Fruit fly (Drosophila melanogaster) whole organism, embryonic: Measurements from ENCODE around the gene tth.

ENCODE experiments used
- Aef1 ChIP-seq: fragments of 200-800 bp; sonication (Bioruptor generic); IDR thresholded peaks from 3 replicates; pipeline ENCODE4 v1.3.6; 2022; ENCODE audit warnings: missing biosample characterization, missing genetic modification characterization
- Atf-2 ChIP-seq: fragments of 200-800 bp; sonication (Bioruptor generic); optimal IDR thresholded peaks from 2 replicates; lab custom pipeline; 2016; ENCODE audit warnings: missing biosample characterization, missing genetic modification characterization
- CG11695 ChIP-seq: fragments of 200-800 bp; sonication (Bioruptor generic); IDR thresholded peaks from 3 replicates; pipeline ENCODE4 v1.3.6; 2022; ENCODE audit warnings: missing biosample characterization, missing genetic modification characterization
- CG1233 ChIP-seq: fragments of 200-800 bp; sonication (Bioruptor generic); optimal IDR thresholded peaks from 4 replicates; lab custom pipeline; 2018; ENCODE audit warnings: missing biosample characterization, mild to moderate bottlenecking, missing genetic modification characterization
- CG13123 ChIP-seq: fragments of 200-800 bp; sonication (Bioruptor generic); optimal IDR thresholded peaks from 2 replicates; lab custom pipeline; 2016; ENCODE audit warnings: missing biosample characterization, missing genetic modification characterization
- CG13296 ChIP-seq: fragments of 200-800 bp; sonication (Bioruptor generic); optimal IDR thresholded peaks from 3 replicates; lab custom pipeline; 2018; ENCODE audit warnings: missing biosample characterization, mild to moderate bottlenecking, missing genetic modification characterization
- CG16779 ChIP-seq: fragments of 200-800 bp; sonication (Bioruptor generic); IDR thresholded peaks from 2 replicates; pipeline ENCODE4 v1.3.6; 2022; ENCODE audit warnings: missing biosample characterization, missing genetic modification characterization
- CG18599 ChIP-seq: fragments of 200-800 bp; sonication (Bioruptor generic); optimal IDR thresholded peaks from 3 replicates; lab custom pipeline; 2017; ENCODE audit warnings: missing biosample characterization, missing genetic modification characterization, mild to moderate bottlenecking, moderate library complexity, missing genetic modification reagents
- CG2120 ChIP-seq: fragments of 200-800 bp; sonication (Bioruptor generic); optimal IDR thresholded peaks from 3 replicates; lab custom pipeline; 2016; ENCODE audit warnings: missing biosample characterization, missing genetic modification characterization
- CG2202 ChIP-seq: fragments of 200-800 bp; sonication (Bioruptor generic); optimal IDR thresholded peaks from 2 replicates; lab custom pipeline; 2018; ENCODE audit warnings: missing biosample characterization, mild to moderate bottlenecking, missing genetic modification characterization
- CG33557 ChIP-seq: fragments of 200-800 bp; sonication (Bioruptor generic); optimal IDR thresholded peaks from 2 replicates; lab custom pipeline; 2019; ENCODE audit warnings: missing biosample characterization, mild to moderate bottlenecking, missing genetic modification characterization, moderate library complexity
- CG3726 ChIP-seq: fragments of 200-800 bp; sonication (Bioruptor generic); IDR thresholded peaks from 3 replicates; pipeline ENCODE4, ENCODE4 v1.3.6; 2022; ENCODE audit warnings: missing biosample characterization, missing genetic modification characterization
- CG4328 ChIP-seq: fragments of 200-800 bp; sonication (Bioruptor generic); optimal IDR thresholded peaks from 3 replicates; lab custom pipeline; 2017; ENCODE audit warnings: missing biosample characterization, missing genetic modification reagents, missing genetic modification characterization
- CG4617 ChIP-seq: fragments of 200-800 bp; sonication (Bioruptor generic); optimal IDR thresholded peaks from 3 replicates; lab custom pipeline; 2016; ENCODE audit warnings: missing biosample characterization, missing genetic modification characterization, borderline replicate concordance
- CG4730 ChIP-seq: fragments of 200-800 bp; sonication (Bioruptor generic); IDR thresholded peaks from 2 replicates; pipeline ENCODE4 v1.3.6; 2022; ENCODE audit warnings: missing biosample characterization, missing genetic modification characterization
- CG5245 ChIP-seq: fragments of 200-800 bp; sonication (Bioruptor generic); optimal IDR thresholded peaks from 3 replicates; lab custom pipeline; 2016; ENCODE audit warnings: missing biosample characterization, missing genetic modification characterization
- CG6175 ChIP-seq: fragments of 200-800 bp; sonication (Bioruptor generic); IDR thresholded peaks from 3 replicates; pipeline ENCODE4 v1.3.6; 2022; ENCODE audit warnings: missing biosample characterization, missing genetic modification characterization
- CG7928 ChIP-seq: fragments of 200-800 bp; sonication (Bioruptor generic); optimal IDR thresholded peaks from 2 replicates; lab custom pipeline; 2017; ENCODE audit warnings: missing biosample characterization, mild to moderate bottlenecking, missing genetic modification characterization
- E2f1 ChIP-seq: fragments of 200-800 bp; sonication (Bioruptor generic); IDR thresholded peaks from 2 replicates; pipeline ENCODE4 v1.3.6; 2022; ENCODE audit warnings: missing biosample characterization, missing genetic modification characterization
- Eip74EF ChIP-seq, 2 experiments: fragments of 200-800 bp in 1 of 2; fragments of >200 bp in 1 of 2; sonication (Bioruptor generic) in 1 of 2; optimal IDR thresholded peaks; 2 replicates each; lab custom pipeline; 2017 to 2019; ENCODE audit warnings: missing biosample characterization in 2 of 2, missing genetic modification characterization in 2 of 2, mild to moderate bottlenecking in 1 of 2, moderate library complexity in 1 of 2
- H15 ChIP-seq: fragments of 200-800 bp; sonication (Bioruptor generic); IDR thresholded peaks from 3 replicates; pipeline ENCODE4 v1.3.6; 2022; ENCODE audit warnings: missing biosample characterization, missing genetic modification characterization
- HLH4C ChIP-seq: fragments of 200-800 bp; sonication (Bioruptor generic); IDR thresholded peaks from 3 replicates; pipeline ENCODE4 v1.3.6; 2022; ENCODE audit warnings: missing biosample characterization, missing genetic modification characterization; ENCODE audit not compliant: partially characterized antibody
- HmgZ ChIP-seq: fragments of 200-800 bp; sonication (Bioruptor generic); optimal IDR thresholded peaks from 2 replicates; lab custom pipeline; 2018; ENCODE audit warnings: missing biosample characterization, mild to moderate bottlenecking, missing genetic modification characterization
- Hr51 ChIP-seq, 2 experiments: fragments of 200-800 bp; sonication (Bioruptor generic); optimal IDR thresholded peaks; 2 replicates in 1 of 2; 3 replicates in 1 of 2; lab custom pipeline; 2016 to 2018; ENCODE audit warnings: missing biosample characterization in 2 of 2, missing genetic modification characterization in 2 of 2, mild to moderate bottlenecking in 1 of 2, moderate library complexity in 1 of 2
- Lpt ChIP-seq: fragments of >200 bp; optimal IDR thresholded peaks from 2 replicates; lab custom pipeline; 2018; ENCODE audit warnings: missing biosample characterization, missing genetic modification characterization
- NFAT ChIP-seq: fragments of 200-800 bp; sonication (Bioruptor generic); IDR thresholded peaks from 2 replicates; pipeline ENCODE4 v1.3.6; 2022; ENCODE audit warnings: missing biosample characterization, missing genetic modification characterization
- Oaz ChIP-seq: fragments of 200-800 bp; sonication (Bioruptor generic); IDR thresholded peaks from 2 replicates; pipeline ENCODE4 v1.3.6; 2022; ENCODE audit warnings: missing biosample characterization, missing genetic modification characterization
- Side ChIP-seq: fragments of 200-800 bp; sonication (Bioruptor generic); optimal IDR thresholded peaks from 2 replicates; lab custom pipeline; 2016; ENCODE audit warnings: missing biosample characterization, missing genetic modification characterization
- Sox100B ChIP-seq: fragments of 200-800 bp; sonication (Bioruptor generic); optimal IDR thresholded peaks from 3 replicates; lab custom pipeline; 2018; ENCODE audit warnings: missing biosample characterization, mild to moderate bottlenecking, missing genetic modification characterization
- ato ChIP-seq: fragments of 200-800 bp; sonication (Bioruptor generic); IDR thresholded peaks from 2 replicates; pipeline ENCODE4 v1.3.6; 2022; ENCODE audit warnings: missing biosample characterization, missing genetic modification characterization; ENCODE audit not compliant: partially characterized antibody
- cas ChIP-seq: fragments of 200-800 bp; sonication (Bioruptor generic); IDR thresholded peaks from 2 replicates; pipeline ENCODE4 v1.3.6; 2022; ENCODE audit warnings: missing biosample characterization, missing genetic modification characterization
- ci ChIP-seq: fragments of 200-800 bp; sonication (Bioruptor generic); IDR thresholded peaks from 3 replicates; pipeline ENCODE4 v1.3.6; 2022; ENCODE audit warnings: missing biosample characterization, missing genetic modification characterization
- dimm ChIP-seq: fragments of 200-800 bp; sonication (Bioruptor generic); IDR thresholded peaks from 2 replicates; pipeline ENCODE4 v1.3.6; 2022; ENCODE audit warnings: missing biosample characterization, missing genetic modification characterization
- fru ChIP-seq: fragments of >200 bp; optimal IDR thresholded peaks from 2 replicates; lab custom pipeline; 2017
- gcm2 ChIP-seq: fragments of 200-800 bp; sonication (Bioruptor generic); optimal IDR thresholded peaks from 2 replicates; lab custom pipeline; 2016; ENCODE audit warnings: missing biosample characterization, missing genetic modification characterization
- hbn ChIP-seq: fragments of 200-800 bp; sonication (Bioruptor generic); IDR thresholded peaks from 2 replicates; pipeline ENCODE4 v1.3.6; 2022; ENCODE audit warnings: missing biosample characterization, missing genetic modification characterization; ENCODE audit not compliant: partially characterized antibody
- klu ChIP-seq: fragments of 200-800 bp; sonication (Bioruptor generic); IDR thresholded peaks from 2 replicates; pipeline ENCODE4 v1.3.6; 2022; ENCODE audit warnings: missing biosample characterization, missing genetic modification characterization
- mam ChIP-seq: fragments of 200-800 bp; sonication (Bioruptor generic); optimal IDR thresholded peaks from 3 replicates; lab custom pipeline; 2016; ENCODE audit warnings: missing biosample characterization, missing genetic modification characterization
- nerfin-2 ChIP-seq: fragments of 200-800 bp; sonication (Bioruptor generic); IDR thresholded peaks from 2 replicates; pipeline ENCODE4 v1.3.6; 2022; ENCODE audit warnings: missing biosample characterization, missing genetic modification characterization; ENCODE audit not compliant: partially characterized antibody
- odd ChIP-seq: fragments of 200-800 bp; sonication (Bioruptor generic); optimal IDR thresholded peaks from 2 replicates; lab custom pipeline; 2017; ENCODE audit warnings: missing biosample characterization, mild to moderate bottlenecking, missing genetic modification characterization
- org-1 ChIP-seq: fragments of 200-800 bp; sonication (Bioruptor generic); optimal IDR thresholded peaks from 2 replicates; lab custom pipeline; 2017; ENCODE audit warnings: missing biosample characterization, missing genetic modification characterization
- otp ChIP-seq: fragments of 200-800 bp; sonication (Bioruptor generic); IDR thresholded peaks from 3 replicates; pipeline ENCODE4, ENCODE4 v1.3.6; 2022; ENCODE audit warnings: missing biosample characterization, missing genetic modification characterization
- pb ChIP-seq: fragments of 200-800 bp; sonication (Bioruptor generic); optimal IDR thresholded peaks from 3 replicates; lab custom pipeline; 2016; ENCODE audit warnings: missing biosample characterization, missing genetic modification characterization
- pfk ChIP-seq: fragments of 200-800 bp; sonication (Bioruptor generic); optimal IDR thresholded peaks from 2 replicates; lab custom pipeline; 2018; ENCODE audit warnings: missing biosample characterization, mild to moderate bottlenecking, missing genetic modification characterization, moderate library complexity
- ranshi ChIP-seq: fragments of 200-800 bp; sonication (Bioruptor generic); IDR thresholded peaks from 2 replicates; pipeline ENCODE4 v1.3.6; 2022; ENCODE audit warnings: missing biosample characterization, missing genetic modification characterization
- sd ChIP-seq: fragments of 200-800 bp; sonication (Bioruptor generic); optimal IDR thresholded peaks from 3 replicates; lab custom pipeline; 2018; ENCODE audit warnings: missing biosample characterization, mild to moderate bottlenecking, missing genetic modification characterization, moderate library complexity
- sens-2 ChIP-seq: fragments of 200-800 bp; sonication (Bioruptor generic); IDR thresholded peaks from 2 replicates; pipeline ENCODE4 v1.3.6; 2022; ENCODE audit warnings: missing biosample characterization, missing genetic modification characterization
- so ChIP-seq: fragments of 200-800 bp; sonication (Bioruptor generic); IDR thresholded peaks from 3 replicates; pipeline ENCODE4 v1.3.6; 2022; ENCODE audit warnings: missing biosample characterization, missing genetic modification characterization
- tna ChIP-seq: fragments of 200-800 bp; sonication (Bioruptor generic); IDR thresholded peaks from 2 replicates; pipeline ENCODE4 v1.3.6; 2022; ENCODE audit warnings: missing biosample characterization, missing genetic modification characterization; ENCODE audit not compliant: partially characterized antibody
- twi ChIP-seq: fragments of 200-800 bp; optimal IDR thresholded peaks from 2 replicates; lab custom pipeline; 2019; ENCODE audit warnings: missing biosample characterization, mild to moderate bottlenecking, missing genetic modification characterization, moderate library complexity
- unc-4 ChIP-seq: fragments of 200-800 bp; sonication (Bioruptor generic); IDR thresholded peaks from 2 replicates; pipeline ENCODE4 v1.3.6; 2022; ENCODE audit warnings: missing biosample characterization, missing genetic modification characterization; ENCODE audit not compliant: partially characterized antibody

Gene tth

DNA sequence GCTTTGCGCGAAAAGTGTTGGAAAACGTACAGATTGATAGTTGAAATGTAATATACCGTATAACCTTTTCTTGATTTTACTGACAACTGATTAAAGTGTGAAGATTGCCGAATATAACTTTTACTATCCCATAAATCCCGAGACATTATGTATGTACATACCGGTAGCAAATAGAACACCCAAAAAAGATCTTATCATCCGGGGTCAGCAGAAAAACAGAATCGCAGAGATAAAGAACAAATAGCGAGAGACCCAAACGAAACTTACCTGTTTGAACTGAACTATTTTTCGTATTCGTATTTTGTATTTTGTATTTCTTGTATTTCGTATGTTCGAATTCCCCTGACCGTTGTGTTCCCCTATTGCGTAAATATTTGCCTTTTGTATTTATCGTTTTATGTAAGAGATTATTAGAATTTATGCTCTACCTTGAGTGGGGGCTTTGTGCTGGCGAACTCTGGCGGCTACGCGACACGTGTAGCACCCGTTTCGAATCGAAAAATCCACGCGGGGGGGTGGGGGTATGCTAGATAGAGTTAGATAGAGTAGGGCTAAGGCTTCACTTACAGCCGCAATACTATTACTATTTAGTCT, 17.0 kb upstream of the tth start (continued):
- no peak for TF ChIP-seq E2f1 (GFP tag; lab: Robert Waterston, UW)
- TF ChIP-seq klu (GFP tag; lab: Robert Waterston, UW): no peak
- TF ChIP-seq nerfin-2 (GFP tag; lab: Robert Waterston, UW): no peak
- no peak for TF ChIP-seq Aef1 (GFP tag; lab: Robert Waterston, UW)
- peak; percentile 6 for TF ChIP-seq CG4328 (GFP tag; lab: Kevin White, UChicago)
- TF ChIP-seq CG1233 (GFP tag; lab: Kevin White, UChicago): peak; percentile 35
- TF ChIP-seq tna (GFP tag; lab: Robert Waterston, UW): no peak
- no peak for TF ChIP-seq CG4617 (GFP tag; lab: Kevin White, UChicago)
- TF ChIP-seq Oaz (GFP tag; lab: Robert Waterston, UW): no peak
- TF ChIP-seq Side (GFP tag; lab: Kevin White, UChicago): no peak
- no peak for TF ChIP-seq ranshi (GFP tag; lab: Robert Waterston, UW)
- no peak for TF ChIP-seq Atf-2 (GFP tag; lab: Kevin White, UChicago)
- no peak for TF ChIP-seq CG5245 (GFP tag; lab: Kevin White, UChicago)
- TF ChIP-seq gcm2 (GFP tag; lab: Kevin White, UChicago): no peak
- TF ChIP-seq mam (GFP tag; lab: Kevin White, UChicago): no peak
- TF ChIP-seq ato (GFP tag; lab: Robert Waterston, UW): no peak
- TF ChIP-seq twi (tag; lab: Kevin White, UChicago): no peak
- peak; percentile 53; the same call in 2 of the 3 replicates for TF ChIP-seq ci (GFP tag; lab: Robert Waterston, UW)
- TF ChIP-seq CG13123: no peak
- TF ChIP-seq CG7928 (GFP tag; lab: Kevin White, UChicago): no peak
- no peak for TF ChIP-seq HmgZ (tag; lab: Kevin White, UChicago)
- TF ChIP-seq CG13296 (GFP tag; lab: Kevin White, UChicago): no peak
- peak; percentile 27; the same call in 1 of the 3 replicates for TF ChIP-seq so
- no peak for TF ChIP-seq CG16779 (GFP tag; lab: Robert Waterston, UW)
- peak; percentile 48 for TF ChIP-seq CG2202 (tag; lab: Kevin White, UChicago)
- TF ChIP-seq H15: no peak
- no peak for TF ChIP-seq CG6175 (GFP tag; lab: Robert Waterston, UW)
- no peak for TF ChIP-seq CG33557 (GFP tag; lab: Kevin White, UChicago)
- no peak for TF ChIP-seq pfk (GFP tag; lab: Kevin White, UChicago)
- TF ChIP-seq Eip74EF (GFP tag; optimal IDR thresholded peaks at IDR 0.05; lab: Kevin White, UChicago): no peak
- no peak for TF ChIP-seq CG4730
- TF ChIP-seq CG11695 (GFP tag; lab: Robert Waterston, UW): no peak
- TF ChIP-seq CG3726 (GFP tag; lab: Robert Waterston, UW): no peak
- peak; percentile 26; the same call in 1 of the 2 replicates for TF ChIP-seq NFAT (GFP tag; lab: Robert Waterston, UW)
- no peak for TF ChIP-seq hbn (GFP tag; lab: Robert Waterston, UW)
- TF ChIP-seq HLH4C (GFP tag; lab: Robert Waterston, UW): no peak
- TF ChIP-seq unc-4 (GFP tag; lab: Robert Waterston, UW): no peak
- no peak for TF ChIP-seq odd (GFP tag; lab: Kevin White, UChicago)
- TF ChIP-seq fru: no peak
- no peak for TF ChIP-seq Hr51 (GFP tag; optimal IDR thresholded peaks at IDR 0.05; lab: Kevin White, UChicago)
- TF ChIP-seq CG18599 (GFP tag; lab: Kevin White, UChicago): peak; percentile 4
- TF ChIP-seq org-1 (GFP tag; lab: Kevin White, UChicago): no peak
- no peak for TF ChIP-seq dimm (GFP tag; lab: Robert Waterston, UW)
- TF ChIP-seq cas (GFP tag; lab: Robert Waterston, UW): no peak
- peak; percentile 30 for TF ChIP-seq CG2120 (GFP tag; lab: Kevin White, UChicago)
- no peak for TF ChIP-seq pb (GFP tag; lab: Kevin White, UChicago)
- TF ChIP-seq sens-2 (GFP tag; lab: Robert Waterston, UW): no peak
- no peak for TF ChIP-seq Lpt (GFP tag; lab: Kevin White, UChicago)
- no peak for TF ChIP-seq Sox100B (GFP tag; lab: Kevin White, UChicago)
- TF ChIP-seq otp (GFP tag; lab: Robert Waterston, UW): no peak
- peak; percentile 59 for TF ChIP-seq sd (tag; lab: Kevin White, UChicago)
